Fruit fly (Drosophila melanogaster): ENCODE measurements around the gene Vps45.

dm6 chr3R:9561121-9561520, 2.6 kb upstream of the Vps45 start:
- TF ChIP-seq Smox (GFP tag; optimal IDR thresholded peaks at IDR 0.05) (no peak), CG9139 (GFP tag; optimal IDR thresholded peaks at IDR 0.05) (no peak), Eip75B (GFP tag; optimal IDR thresholded peaks at IDR 0.05) (no peak), ss (GFP tag; optimal IDR thresholded peaks at IDR 0.05) (no peak), Blimp-1 (GFP tag; optimal IDR thresholded peaks at IDR 0.05) (no peak), Sox14 (GFP tag; optimal IDR thresholded peaks at IDR 0.05) (no peak), Ets21C (GFP tag; optimal IDR thresholded peaks at IDR 0.05) (no peak), esn (GFP tag; optimal IDR thresholded peaks at IDR 0.05) (no peak), Sox15 (GFP tag; optimal IDR thresholded peaks at IDR 0.05) (no peak)

Data from whole organism, prepupa.